Fruit fly (Drosophila melanogaster): ENCODE measurements around the gene CG10365.

CG10365 gene

dm6 chr3R:23726740-23727139 lies 3.6 kb downstream of the CG10365 start:
- TF ChIP-seq cnc (optimal IDR thresholded peaks at IDR 0.05): no peak
- no peak for TF ChIP-seq ovo (GFP tag; optimal IDR thresholded peaks at IDR 0.05)
- TF ChIP-seq Mnt (GFP tag; optimal IDR thresholded peaks at IDR 0.05): peak; percentile 25
- peak; percentile 76 for TF ChIP-seq CG7101 (tag; optimal IDR thresholded peaks at IDR 0.05)
- TF ChIP-seq Crg-1 (GFP tag; optimal IDR thresholded peaks at IDR 0.05): no peak
- TF ChIP-seq cic (GFP tag; optimal IDR thresholded peaks at IDR 0.05): no peak
- TF ChIP-seq CG33017 (tag; optimal IDR thresholded peaks at IDR 0.05): peak; percentile 87
- TF ChIP-seq toe (GFP tag; optimal IDR thresholded peaks at IDR 0.05): peak; percentile 67
- peak; percentile 4 for TF ChIP-seq Hr96 (GFP tag; optimal IDR thresholded peaks at IDR 0.05)
- peak; percentile 78 for TF ChIP-seq CG7045 (GFP tag; optimal IDR thresholded peaks at IDR 0.05)
- TF ChIP-seq Clk (GFP tag; optimal IDR thresholded peaks at IDR 0.05): no peak
- peak; percentile 88 for TF ChIP-seq kay (GFP tag; ENCODE audit: borderline replicate concordance)
- no peak for TF ChIP-seq CG1620 (GFP tag; optimal IDR thresholded peaks at IDR 0.05)
- peak; percentile 66 for TF ChIP-seq CG5204 (GFP tag; optimal IDR thresholded peaks at IDR 0.05)
- peak; percentile 69 for TF ChIP-seq CG11617 (GFP tag; optimal IDR thresholded peaks at IDR 0.05)
- peak; percentile 22 for TF ChIP-seq pad (GFP tag; optimal IDR thresholded peaks at IDR 0.05)
- peak; percentile 49 for TF ChIP-seq CG12768 (GFP tag; optimal IDR thresholded peaks at IDR 0.05)
- peak; percentile 13 for TF ChIP-seq tj (GFP tag; optimal IDR thresholded peaks at IDR 0.05)
- peak; percentile 20 for TF ChIP-seq bab1 (GFP tag; optimal IDR thresholded peaks at IDR 0.05)
- peak; percentile 79 for TF ChIP-seq CG14711 (tag; optimal IDR thresholded peaks at IDR 0.05)

- no peak for TF ChIP-seq cic (GFP tag; optimal IDR thresholded peaks at IDR 0.05)
- TF ChIP-seq CG1620 (GFP tag; optimal IDR thresholded peaks at IDR 0.05): no peak
- no peak for TF ChIP-seq CG33017 (tag; optimal IDR thresholded peaks at IDR 0.05)
- TF ChIP-seq ovo (GFP tag; optimal IDR thresholded peaks at IDR 0.05): no peak
- TF ChIP-seq CG5204 (GFP tag; optimal IDR thresholded peaks at IDR 0.05): no peak
These were observed 4.5 kb downstream of the CG10365 start for dm6 chr3R:23727657-23728056.

- TF ChIP-seq Mnt (GFP tag; optimal IDR thresholded peaks at IDR 0.05) (peak; percentile 62), cic (GFP tag; optimal IDR thresholded peaks at IDR 0.05) (peak; percentile 85), CG33017 (tag; optimal IDR thresholded peaks at IDR 0.05) (peak; percentile 53), CG7101 (tag; optimal IDR thresholded peaks at IDR 0.05) (peak; percentile 26), ovo (GFP tag; optimal IDR thresholded peaks at IDR 0.05) (peak; percentile 24), cnc (optimal IDR thresholded peaks at IDR 0.05) (no peak), tj (GFP tag; optimal IDR thresholded peaks at IDR 0.05) (peak; percentile 22), kay (GFP tag; ENCODE audit: borderline replicate concordance) (peak; percentile 96), CG7045 (GFP tag; optimal IDR thresholded peaks at IDR 0.05) (no peak), CG5204 (GFP tag; optimal IDR thresholded peaks at IDR 0.05) (peak; percentile 16), CG12768 (GFP tag; optimal IDR thresholded peaks at IDR 0.05) (peak; percentile 79)
These were observed 5.0 kb downstream of the CG10365 start for dm6 chr3R:23728086-23728485.

dm6 chr3R:23729066-23729465 lies 5.9 kb downstream of the CG10365 start:
- TF ChIP-seq cic (GFP tag; optimal IDR thresholded peaks at IDR 0.05) (peak; percentile 91), Mnt (GFP tag; optimal IDR thresholded peaks at IDR 0.05) (peak; percentile 61), bab1 (GFP tag; optimal IDR thresholded peaks at IDR 0.05) (no peak), Hr96 (GFP tag; optimal IDR thresholded peaks at IDR 0.05) (no peak), CG1620 (GFP tag; optimal IDR thresholded peaks at IDR 0.05) (no peak), cnc (optimal IDR thresholded peaks at IDR 0.05) (no peak), ovo (GFP tag; optimal IDR thresholded peaks at IDR 0.05) (peak; percentile 65), CG5204 (GFP tag; optimal IDR thresholded peaks at IDR 0.05) (no peak), CG14711 (tag; optimal IDR thresholded peaks at IDR 0.05) (peak; percentile 37), Clk (GFP tag; optimal IDR thresholded peaks at IDR 0.05) (peak; percentile 23), Crg-1 (GFP tag; optimal IDR thresholded peaks at IDR 0.05) (peak; percentile 77), pad (GFP tag; optimal IDR thresholded peaks at IDR 0.05) (peak; percentile 42), CG7101 (tag; optimal IDR thresholded peaks at IDR 0.05) (peak; percentile 71), CG7045 (GFP tag; optimal IDR thresholded peaks at IDR 0.05) (peak; percentile 74), CG33017 (tag; optimal IDR thresholded peaks at IDR 0.05) (peak; percentile 82), CG12768 (GFP tag; optimal IDR thresholded peaks at IDR 0.05) (peak; percentile 77), toe (GFP tag; optimal IDR thresholded peaks at IDR 0.05) (peak; percentile 7), tj (GFP tag; optimal IDR thresholded peaks at IDR 0.05) (no peak), kay (GFP tag; ENCODE audit: borderline replicate concordance) (peak; percentile 57), CG11617 (GFP tag; optimal IDR thresholded peaks at IDR 0.05) (peak; percentile 37)

- TF ChIP-seq CG1620 (GFP tag; optimal IDR thresholded peaks at IDR 0.05) (no peak), CG5204 (GFP tag; optimal IDR thresholded peaks at IDR 0.05) (no peak), kay (GFP tag; ENCODE audit: borderline replicate concordance) (peak; percentile 18), pad (GFP tag; optimal IDR thresholded peaks at IDR 0.05) (peak; percentile 12), CG7101 (tag; optimal IDR thresholded peaks at IDR 0.05) (no peak), Hr96 (GFP tag; optimal IDR thresholded peaks at IDR 0.05) (no peak), CG12768 (GFP tag; optimal IDR thresholded peaks at IDR 0.05) (peak; percentile 87), CG7045 (GFP tag; optimal IDR thresholded peaks at IDR 0.05) (peak; percentile 10), cic (GFP tag; optimal IDR thresholded peaks at IDR 0.05) (peak; percentile 82), cnc (optimal IDR thresholded peaks at IDR 0.05) (no peak), tj (GFP tag; optimal IDR thresholded peaks at IDR 0.05) (peak; percentile 28), toe (GFP tag; optimal IDR thresholded peaks at IDR 0.05) (no peak), Crg-1 (GFP tag; optimal IDR thresholded peaks at IDR 0.05) (no peak), CG14711 (tag; optimal IDR thresholded peaks at IDR 0.05) (no peak), CG11617 (GFP tag; optimal IDR thresholded peaks at IDR 0.05) (peak; percentile 13), Clk (GFP tag; optimal IDR thresholded peaks at IDR 0.05) (no peak), ovo (GFP tag; optimal IDR thresholded peaks at IDR 0.05) (no peak), Mnt (GFP tag; optimal IDR thresholded peaks at IDR 0.05) (peak; percentile 5), CG33017 (tag; optimal IDR thresholded peaks at IDR 0.05) (peak; percentile 36), bab1 (GFP tag; optimal IDR thresholded peaks at IDR 0.05) (peak; percentile 33)
These were observed 6.7 kb downstream of the CG10365 start for dm6 chr3R:23729632-23730471.
